Fruit fly (Drosophila melanogaster) whole organism, pupa: ENCODE data around the gene mTTF.

Experiments
- CG10348 ChIP-seq: fragments of 200-800 bp; sonication (Bioruptor generic); IDR thresholded peaks from 2 replicates; pipeline ENCODE4 v1.3.6; 2022; ENCODE audit warnings: missing biosample characterization, missing genetic modification characterization
- CG12605 ChIP-seq: fragments of 200-800 bp; sonication (Bioruptor generic); IDR thresholded peaks from 2 replicates; pipeline ENCODE4 v1.3.6; 2022; ENCODE audit warnings: missing biosample characterization, missing genetic modification characterization
- CG13204 ChIP-seq: fragments of 200-800 bp; sonication (Bioruptor generic); optimal IDR thresholded peaks from 2 replicates; lab custom pipeline; 2018; ENCODE audit warnings: missing biosample characterization, mild to moderate bottlenecking, missing genetic modification characterization, moderate library complexity
- CG14655 ChIP-seq: fragments of 200-800 bp; sonication (Bioruptor generic); optimal IDR thresholded peaks from 3 replicates; lab custom pipeline; 2017; ENCODE audit warnings: mild to moderate bottlenecking, missing biosample characterization, missing genetic modification reagents, missing genetic modification characterization
- CG15710 ChIP-seq: fragments of 200-800 bp; sonication (Bioruptor generic); optimal IDR thresholded peaks from 2 replicates; lab custom pipeline; 2018; ENCODE audit warnings: missing biosample characterization, mild to moderate bottlenecking, missing genetic modification characterization, moderate library complexity
- CG17806 ChIP-seq: fragments of 200-800 bp; sonication (Bioruptor generic); optimal IDR thresholded peaks from 2 replicates; lab custom pipeline; 2018; ENCODE audit warnings: missing biosample characterization, mild to moderate bottlenecking, missing genetic modification characterization, moderate library complexity
- CG32121 ChIP-seq: fragments of 200-800 bp; sonication (Bioruptor generic); IDR thresholded peaks from 2 replicates; pipeline ENCODE4 v1.3.6; 2022; ENCODE audit warnings: missing biosample characterization, missing genetic modification characterization
- CG34367 ChIP-seq: fragments of 200-800 bp; sonication (Bioruptor generic); optimal IDR thresholded peaks from 2 replicates; lab custom pipeline; 2018; ENCODE audit warnings: missing biosample characterization, mild to moderate bottlenecking, missing genetic modification characterization
- CG4496 ChIP-seq: fragments of 200-800 bp; sonication (Bioruptor generic); IDR thresholded peaks from 3 replicates; pipeline ENCODE4 v1.3.6; 2022; ENCODE audit warnings: missing biosample characterization, missing genetic modification characterization
- CG8159 ChIP-seq: fragments of 200-800 bp; sonication (Bioruptor generic); optimal IDR thresholded peaks from 3 replicates; lab custom pipeline; 2018; ENCODE audit warnings: missing biosample characterization, mild to moderate bottlenecking, missing genetic modification characterization, moderate library complexity
- CG8301 ChIP-seq: fragments of 200-800 bp; sonication (Bioruptor generic); optimal IDR thresholded peaks from 2 replicates; lab custom pipeline; 2018; ENCODE audit warnings: missing biosample characterization, mild to moderate bottlenecking, missing genetic modification characterization
- CG9948 ChIP-seq: fragments of 200-800 bp; sonication (Bioruptor generic); optimal IDR thresholded peaks from 2 replicates; lab custom pipeline; 2018; ENCODE audit warnings: missing biosample characterization, mild to moderate bottlenecking, missing genetic modification characterization, moderate library complexity
- D1 ChIP-seq: fragments of 200-800 bp; sonication (Bioruptor generic); optimal IDR thresholded peaks from 2 replicates; lab custom pipeline; 2018; ENCODE audit warnings: missing biosample characterization, mild to moderate bottlenecking, missing genetic modification characterization, moderate library complexity
- EcR ChIP-seq: fragments of 200-800 bp; sonication (Bioruptor generic); optimal IDR thresholded peaks from 3 replicates; lab custom pipeline; 2019; ENCODE audit warnings: missing biosample characterization, missing genetic modification characterization, mild to moderate bottlenecking, moderate library complexity, missing genetic modification reagents
- Ets98B ChIP-seq: fragments of 200-800 bp; sonication (Bioruptor generic); IDR thresholded peaks from 2 replicates; pipeline ENCODE4 v1.3.6; 2022; ENCODE audit warnings: missing biosample characterization, missing genetic modification characterization
- Pif1A ChIP-seq: fragments of 200-800 bp; sonication (Bioruptor generic); optimal IDR thresholded peaks from 3 replicates; lab custom pipeline; 2016; ENCODE audit warnings: missing biosample characterization, missing genetic modification characterization
- Pif1B ChIP-seq: fragments of 200-800 bp; sonication (Bioruptor generic); optimal IDR thresholded peaks from 3 replicates; lab custom pipeline; 2016; ENCODE audit warnings: missing biosample characterization, missing genetic modification characterization
- Snoo ChIP-seq: fragments of 200-800 bp; sonication (Bioruptor generic); optimal IDR thresholded peaks from 3 replicates; lab custom pipeline; 2017; ENCODE audit warnings: missing biosample characterization, mild to moderate bottlenecking, missing genetic modification characterization, inconsistent platforms
- fd96Ca ChIP-seq: fragments of 200-800 bp; sonication (Bioruptor generic); IDR thresholded peaks from 3 replicates; pipeline ENCODE4 v1.3.6; 2022; ENCODE audit warnings: missing biosample characterization, missing genetic modification characterization
- gl ChIP-seq: fragments of 200-800 bp; sonication (Bioruptor generic); optimal IDR thresholded peaks from 2 replicates; lab custom pipeline; 2018; ENCODE audit warnings: missing biosample characterization, mild to moderate bottlenecking, missing genetic modification characterization
- rn ChIP-seq: fragments of 200-800 bp; sonication (Bioruptor generic); IDR thresholded peaks from 2 replicates; pipeline ENCODE4 v1.3.6; 2022; ENCODE audit warnings: missing biosample characterization, missing genetic modification characterization

Gene mTTF

DNA sequence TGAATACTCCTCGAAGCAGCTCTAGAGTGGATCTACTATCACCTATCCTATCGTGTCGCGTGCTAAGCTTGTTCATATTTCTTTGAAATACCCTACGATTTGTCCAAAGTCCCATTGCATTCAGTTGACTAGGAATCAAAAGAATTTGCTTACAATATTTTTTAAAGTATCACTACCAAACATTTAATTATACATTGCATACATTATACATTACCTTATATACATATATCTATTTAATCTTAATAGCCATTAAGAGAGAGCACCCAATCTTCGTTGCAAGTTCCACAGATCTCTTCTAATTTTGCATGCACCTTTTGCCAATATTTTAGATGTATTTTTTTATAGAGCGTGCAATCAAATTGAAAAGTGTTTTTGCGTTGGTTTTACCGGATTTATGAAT, 30.0 kb downstream of the mTTF start:
- TF ChIP-seq Ets98B (GFP tag; lab: Robert Waterston, UW) (peak; percentile 79), CG4496 (GFP tag; lab: Robert Waterston, UW) (peak; percentile 78), CG12605 (peak; percentile 27; the same call in 1 of the 2 replicates), CG15710 (tag; lab: Kevin White, UChicago) (no peak), CG32121 (GFP tag; lab: Robert Waterston, UW) (peak; percentile 75)

DNA sequence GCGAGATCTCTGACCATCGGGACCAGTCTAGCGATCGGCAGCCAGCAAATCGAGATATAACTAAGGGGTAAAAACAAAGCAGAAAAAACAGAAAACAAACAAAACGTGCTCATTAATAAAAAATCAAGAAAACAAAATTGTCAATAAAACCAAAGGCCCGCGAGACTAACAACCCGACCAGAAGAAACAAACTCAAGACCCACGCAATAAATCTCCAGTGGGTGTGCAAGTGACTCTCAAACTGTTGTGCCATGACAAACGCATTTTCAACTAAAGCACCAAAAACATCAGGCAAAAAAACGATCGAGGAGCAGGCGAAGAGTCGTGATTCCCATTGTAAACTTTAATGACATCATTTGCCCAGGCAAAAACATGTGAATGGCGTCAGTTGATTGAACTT, 30.6 kb downstream of the mTTF start:
- TF ChIP-seq Pif1B (GFP tag; lab: Kevin White, UChicago) (no peak), CG9948 (tag; lab: Kevin White, UChicago) (no peak), fd96Ca (GFP tag; lab: Robert Waterston, UW) (no peak)
- TF ChIP-seq, all 21 proteins: peak for 0

DNA sequence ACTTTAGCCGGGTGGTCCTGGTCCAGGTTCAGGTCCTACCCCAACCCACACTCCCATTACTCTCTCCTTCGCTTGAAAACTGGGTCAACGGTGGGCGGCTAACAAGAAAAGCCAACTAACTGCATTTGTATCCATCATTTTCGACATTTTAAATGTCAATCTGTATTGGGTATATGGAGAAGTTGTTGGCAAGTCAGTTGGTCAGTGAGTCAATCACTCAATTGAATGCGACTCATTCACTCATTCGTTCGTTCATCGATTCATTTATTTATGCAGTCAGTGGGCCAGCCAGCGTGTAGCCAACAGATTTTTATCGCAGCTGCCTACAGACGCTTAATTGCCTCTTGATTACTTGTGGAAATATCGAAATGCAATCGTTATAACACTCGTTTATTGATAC, 31.9 kb downstream of the mTTF start:
- no peak for TF ChIP-seq CG9948 (tag; lab: Kevin White, UChicago)
- TF ChIP-seq CG17806: no peak
- no peak for TF ChIP-seq CG8301 (tag; lab: Kevin White, UChicago)
- TF ChIP-seq CG12605: no peak
- no peak for TF ChIP-seq CG34367 (tag; lab: Kevin White, UChicago)
- TF ChIP-seq rn (GFP tag; lab: Robert Waterston, UW): no peak
- no peak for TF ChIP-seq CG8159 (tag; lab: Kevin White, UChicago)
- TF ChIP-seq Snoo: no peak
- no peak for TF ChIP-seq CG14655
- no peak for TF ChIP-seq CG15710 (tag; lab: Kevin White, UChicago)
- TF ChIP-seq CG4496 (GFP tag; lab: Robert Waterston, UW): no peak
- no peak for TF ChIP-seq CG10348
- TF ChIP-seq CG32121 (GFP tag; lab: Robert Waterston, UW): no peak

DNA sequence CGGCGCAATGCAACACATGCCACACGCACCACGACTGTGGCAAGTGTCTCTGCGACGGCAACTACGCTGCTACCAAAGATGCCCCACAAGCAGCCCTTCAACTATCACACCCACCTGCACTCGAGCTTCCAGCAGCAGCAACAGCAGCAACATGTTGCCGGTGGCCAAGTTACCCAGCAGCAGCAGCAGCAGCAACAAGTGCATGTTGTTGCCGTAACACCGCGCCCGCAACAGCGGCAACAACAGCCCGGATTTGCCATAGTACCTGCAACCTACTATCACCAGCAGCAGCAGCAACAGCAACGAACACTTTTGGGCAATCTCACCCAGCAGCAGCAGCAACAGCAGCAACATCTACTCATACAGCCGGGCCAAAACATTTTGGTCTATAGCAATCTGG, 39.9 kb downstream of the mTTF start:
- TF ChIP-seq Snoo (no peak), CG17806 (no peak), fd96Ca (GFP tag; lab: Robert Waterston, UW) (no peak), CG15710 (tag; lab: Kevin White, UChicago) (no peak)

DNA sequence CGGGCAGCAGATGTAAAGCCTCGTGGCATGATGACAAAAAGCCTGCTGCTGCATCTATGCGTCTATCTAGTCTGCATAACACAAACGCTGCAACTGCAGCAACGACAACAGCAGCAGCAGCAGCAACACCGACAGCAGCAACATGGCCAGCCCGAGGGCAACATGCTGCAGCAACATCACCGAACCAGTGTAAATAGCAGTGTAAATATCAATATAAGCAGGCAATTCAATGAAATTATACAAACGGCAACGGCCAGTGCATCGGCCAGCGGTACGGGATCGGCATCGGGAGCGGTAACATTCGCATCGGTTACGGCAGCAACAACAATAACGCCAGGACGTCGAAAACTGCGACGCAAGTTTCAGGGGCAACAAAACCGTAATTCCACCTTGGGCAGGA, 40.4 kb downstream of the mTTF start:
- no peak for TF ChIP-seq EcR (GFP tag; lab: Kevin White, UChicago)
- TF ChIP-seq CG12605: no peak
- TF ChIP-seq CG8159 (tag; lab: Kevin White, UChicago): no peak
- TF ChIP-seq CG32121 (GFP tag; lab: Robert Waterston, UW): no peak
- no peak for TF ChIP-seq CG8301 (tag; lab: Kevin White, UChicago)
- no peak for TF ChIP-seq Pif1A (GFP tag; lab: Kevin White, UChicago)
- TF ChIP-seq rn (GFP tag; lab: Robert Waterston, UW): no peak
- no peak for TF ChIP-seq CG17806
- no peak for TF ChIP-seq Snoo
- no peak for TF ChIP-seq CG15710 (tag; lab: Kevin White, UChicago)
- TF ChIP-seq fd96Ca (GFP tag; lab: Robert Waterston, UW): no peak
- TF ChIP-seq Pif1B (GFP tag; lab: Kevin White, UChicago): no peak
- TF ChIP-seq CG14655: no peak
- no peak for TF ChIP-seq gl (tag; lab: Kevin White, UChicago)
- no peak for TF ChIP-seq CG9948 (tag; lab: Kevin White, UChicago)
- TF ChIP-seq D1 (tag; lab: Kevin White, UChicago): no peak
- no peak for TF ChIP-seq CG4496 (GFP tag; lab: Robert Waterston, UW)

DNA sequence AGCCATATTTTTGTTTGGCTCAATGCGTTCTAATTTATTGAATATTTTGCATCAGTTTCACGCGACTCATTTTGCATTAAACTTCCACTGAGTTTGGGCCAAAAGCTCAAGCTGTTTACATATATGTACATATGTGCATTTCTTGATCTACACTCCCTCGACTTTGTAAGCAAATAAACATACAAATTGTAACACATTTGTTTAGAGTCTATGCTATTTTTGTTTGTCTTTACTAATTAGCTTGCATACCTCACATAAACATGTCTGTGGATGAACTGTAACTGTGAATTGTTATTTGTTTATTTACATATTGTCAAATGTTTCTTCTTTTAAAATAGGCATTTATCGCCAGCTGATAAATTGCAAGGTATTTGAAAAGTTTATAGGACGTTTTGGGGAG, 41.1 kb downstream of the mTTF start:
- TF ChIP-seq CG8159 (tag; lab: Kevin White, UChicago): no peak
- no peak for TF ChIP-seq Pif1B (GFP tag; lab: Kevin White, UChicago)
- TF ChIP-seq, all 21 proteins: peak for 0

DNA sequence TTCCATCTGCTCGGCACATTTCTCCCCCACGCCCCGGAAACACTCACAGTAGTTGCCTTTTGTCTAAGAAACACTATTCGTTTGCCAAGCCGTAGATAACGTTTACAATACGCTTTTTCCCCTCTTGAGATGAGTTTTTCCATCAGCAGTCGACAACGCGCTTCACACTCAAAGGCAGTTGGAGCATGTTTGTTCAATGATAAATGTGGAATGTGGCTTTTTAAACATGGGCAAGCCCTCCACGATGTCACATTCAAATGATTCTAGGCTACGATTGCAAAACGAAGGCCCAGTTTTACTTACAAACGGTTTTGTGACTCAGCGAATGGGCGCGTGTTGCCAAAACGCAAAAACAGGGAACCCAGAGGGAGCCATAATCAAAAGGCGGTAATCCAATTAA, 46.1 kb downstream of the mTTF start:
- TF ChIP-seq CG13204: no peak

DNA sequence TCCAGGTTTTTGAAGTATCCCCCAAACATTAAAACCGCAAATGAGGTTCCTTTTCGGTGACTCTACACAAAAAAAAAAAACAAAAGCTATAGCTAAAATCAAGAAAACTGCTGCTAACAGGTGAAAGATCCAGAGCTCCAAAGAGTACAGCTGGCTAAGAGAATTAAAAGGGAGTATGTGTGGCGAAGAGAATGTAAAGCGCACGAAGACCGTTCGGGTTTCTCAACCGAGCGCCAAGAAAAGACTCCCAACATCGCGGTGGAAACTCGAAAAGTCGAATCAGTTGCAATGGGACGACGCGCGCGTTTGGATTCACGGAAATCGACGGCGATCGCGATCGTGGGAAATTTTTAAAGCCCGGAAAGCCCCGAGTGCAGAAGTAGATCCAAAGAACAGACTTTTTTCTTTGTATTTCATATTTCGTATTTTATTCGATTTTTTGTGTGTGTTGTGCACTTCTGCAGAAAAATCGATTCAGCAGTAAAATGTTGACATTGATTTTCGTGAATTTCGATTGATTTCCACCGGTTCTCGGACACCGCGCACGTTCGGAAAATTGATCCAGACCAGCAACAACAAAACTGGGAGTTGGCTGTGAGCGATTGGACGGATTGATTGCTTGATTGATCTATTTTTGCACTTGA, 47.8 kb downstream of the mTTF start:
- TF ChIP-seq CG9948 (tag; lab: Kevin White, UChicago): no peak
- no peak for TF ChIP-seq Pif1A (GFP tag; lab: Kevin White, UChicago)
- peak; percentile 19 for TF ChIP-seq CG13204
- TF ChIP-seq D1 (tag; lab: Kevin White, UChicago): no peak
- no peak for TF ChIP-seq CG8301 (tag; lab: Kevin White, UChicago)
- TF ChIP-seq rn (GFP tag; lab: Robert Waterston, UW): no peak
- TF ChIP-seq Ets98B (GFP tag; lab: Robert Waterston, UW): peak; percentile 19; the same call in 1 of the 2 replicates
- no peak for TF ChIP-seq CG17806
- no peak for TF ChIP-seq CG15710 (tag; lab: Kevin White, UChicago)
- no peak for TF ChIP-seq CG32121 (GFP tag; lab: Robert Waterston, UW)
- no peak for TF ChIP-seq CG8159 (tag; lab: Kevin White, UChicago)
- TF ChIP-seq Pif1B (GFP tag; lab: Kevin White, UChicago): peak; percentile 4
- no peak for TF ChIP-seq CG10348
- TF ChIP-seq CG34367 (tag; lab: Kevin White, UChicago): no peak
- peak; percentile 10; the same call in 1 of the 2 replicates for TF ChIP-seq CG12605
- TF ChIP-seq CG4496 (GFP tag; lab: Robert Waterston, UW): peak; percentile 40; the same call in 1 of the 3 replicates
- TF ChIP-seq CG14655: no peak
- no peak for TF ChIP-seq gl (tag; lab: Kevin White, UChicago)
- TF ChIP-seq fd96Ca (GFP tag; lab: Robert Waterston, UW): peak; percentile 18; the same call in 1 of the 3 replicates
- no peak for TF ChIP-seq Snoo
- TF ChIP-seq, all 21 proteins: peak for 6
